Worm (Caenorhabditis elegans): ENCODE results near the gene sri-27.
A peak's percentile ranks its signal among the peaks of the same experiment; 100 is the strongest.

The sri-27 gene

DNA sequence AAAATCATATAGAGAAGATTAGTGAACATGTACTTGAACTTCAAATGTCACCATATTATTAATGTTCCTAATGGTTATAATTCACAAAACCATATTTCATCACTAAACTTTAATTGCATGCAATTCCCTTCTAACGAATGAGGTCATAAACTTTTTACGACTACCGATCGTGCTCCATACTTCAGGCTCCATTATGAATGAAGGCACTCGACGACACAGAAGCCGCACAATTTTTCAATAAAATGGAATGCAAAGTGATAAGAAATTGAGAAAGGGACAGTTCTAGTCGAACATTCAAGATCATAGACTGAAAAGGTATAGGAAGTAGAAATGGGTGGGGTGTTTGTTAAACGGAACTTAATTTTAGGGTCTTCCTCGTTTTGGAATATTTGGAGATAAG is 30.6 kb downstream of the sri-27 start:
- TF ChIP-seq daf-19 (GFP tag; conservative IDR thresholded peaks at IDR 0.05) (no peak), lsy-2 (tag; optimal IDR thresholded peaks at IDR 0.05) (no peak), daf-8 (GFP tag; IDR thresholded peaks at IDR 0.05) (no peak), unc-62 (GFP tag; optimal IDR thresholded peaks at IDR 0.05 in 1 of 2) (peak in 1 of 2 experiments; percentile 70), unc-62 (tag; optimal IDR thresholded peaks at IDR 0.05) (no peak), nhr-10 (tag; optimal IDR thresholded peaks at IDR 0.05) (no peak), nhr-48 (tag; optimal IDR thresholded peaks at IDR 0.05) (no peak), D1046.2 (GFP tag; IDR thresholded peaks at IDR 0.05) (no peak), php-3 (GFP tag; IDR thresholded peaks at IDR 0.05) (0 out of 2 replicates have a peak, but pooled peaks have one; percentile 13), pha-4 (GFP tag; IDR thresholded peaks at IDR 0.05) (no peak), pha-4 (tag; optimal IDR thresholded peaks at IDR 0.05) (no peak), fkh-10 (GFP tag; optimal IDR thresholded peaks at IDR 0.05) (no peak), mxl-3 (GFP tag; optimal IDR thresholded peaks at IDR 0.05) (no peak), pqm-1 (tag; optimal IDR thresholded peaks at IDR 0.05) (peak; percentile 55), aha-1 (tag) (no peak), cey-2 (tag; optimal IDR thresholded peaks at IDR 0.05; ENCODE audit: borderline replicate concordance, insufficient read depth) (no peak), F49E8.2 (tag; optimal IDR thresholded peaks at IDR 0.05; ENCODE audit: borderline replicate concordance) (no peak), hif-1 (tag; optimal IDR thresholded peaks at IDR 0.05) (no peak), arid-1 (GFP tag; conservative IDR thresholded peaks at IDR 0.05) (no peak), egl-43 (GFP tag; IDR thresholded peaks at IDR 0.05) (no peak), dmd-6 (GFP tag; IDR thresholded peaks at IDR 0.05) (peak; percentile 37; the same call in 1 of the 2 replicates), snpc-1.2 (GFP tag; IDR thresholded peaks at IDR 0.05) (no peak), lin-38 (GFP tag; IDR thresholded peaks at IDR 0.05) (no peak), lin-1 (GFP tag; IDR thresholded peaks at IDR 0.05) (no peak), ceh-20 (GFP tag; IDR thresholded peaks at IDR 0.05) (no peak), zip-11 (GFP tag; IDR thresholded peaks at IDR 0.05) (no peak), mes-2 (tag; optimal IDR thresholded peaks at IDR 0.05; ENCODE audit: poor library complexity, severe bottlenecking) (no peak)

DNA sequence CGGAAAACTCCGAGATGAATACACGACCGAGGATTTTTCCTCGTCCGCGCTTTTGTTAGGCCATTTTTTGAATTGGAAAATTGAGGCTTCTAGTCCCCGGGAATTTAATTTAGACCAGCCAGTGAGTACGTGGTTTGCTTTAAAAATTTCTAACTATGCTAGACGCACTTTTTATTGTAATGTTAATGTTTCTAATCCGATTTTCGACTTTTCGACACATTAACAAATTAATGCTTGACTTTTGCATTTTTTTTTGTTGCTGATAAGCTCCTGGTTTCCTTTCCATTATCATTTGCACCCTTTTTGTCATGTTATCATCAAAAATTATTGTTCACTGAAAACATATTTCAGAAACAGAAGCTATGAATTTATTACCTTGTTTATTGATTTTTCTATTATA is 31.4 kb downstream of the sri-27 start, which contains the start of gene clec-204:
TSS of gene clec-204 (plus strand) at position 301 of the 400 bp plus-strand sequence.
- TF ChIP-seq aha-1 (tag) (peak; percentile 23), nhr-11 (tag; optimal IDR thresholded peaks at IDR 0.05) (no peak), pqm-1 (tag; optimal IDR thresholded peaks at IDR 0.05) (peak; percentile 55)

DNA sequence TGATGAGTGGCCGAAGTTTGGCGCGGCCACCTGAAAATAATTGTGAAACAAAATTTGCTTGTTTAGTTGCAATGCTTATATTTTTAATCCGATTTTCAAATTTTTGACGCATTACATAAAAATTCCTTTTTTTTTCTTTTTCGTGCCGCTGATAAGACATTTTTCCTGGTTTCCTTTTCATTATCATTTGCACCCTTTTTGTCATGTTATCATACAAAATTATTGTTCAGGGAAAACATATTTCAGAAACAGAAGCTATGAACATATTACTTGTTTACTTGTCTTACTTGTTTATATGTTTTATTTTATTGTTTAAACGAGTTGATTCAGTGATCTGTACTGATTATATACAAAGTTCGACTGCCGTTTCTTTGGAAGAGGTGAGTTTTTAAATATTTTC is 35.2 kb downstream of the sri-27 start, which contains the start of gene clec-205:
TSS of gene clec-205 (plus strand) at position 212 of the 400 bp plus-strand sequence.
- TF ChIP-seq ceh-62 (tag; optimal IDR thresholded peaks at IDR 0.05), result no peak
- no peak for TF ChIP-seq fos-1 (tag; optimal IDR thresholded peaks at IDR 0.05)
- no peak for TF ChIP-seq php-3 (GFP tag; IDR thresholded peaks at IDR 0.05)
- TF ChIP-seq hlh-11 (tag; optimal IDR thresholded peaks at IDR 0.05), result no peak
- peak; percentile 36; the same call in 1 of the 2 replicates for TF ChIP-seq dmd-6 (GFP tag; IDR thresholded peaks at IDR 0.05)
- peak; percentile 1 for TF ChIP-seq nhr-77 (tag; optimal IDR thresholded peaks at IDR 0.05)
- TF ChIP-seq nhr-11 (tag; optimal IDR thresholded peaks at IDR 0.05), result no peak
- peak; percentile 53 for TF ChIP-seq pqm-1 (tag; optimal IDR thresholded peaks at IDR 0.05)
- peak; percentile 39 for TF ChIP-seq nhr-28 (tag; optimal IDR thresholded peaks at IDR 0.05)
- no peak for TF ChIP-seq lin-1 (GFP tag; IDR thresholded peaks at IDR 0.05)
- TF ChIP-seq gei-8 (GFP tag; optimal IDR thresholded peaks at IDR 0.05), result no peak
- TF ChIP-seq set-16 (GFP tag; IDR thresholded peaks at IDR 0.05), result no peak
- TF ChIP-seq madf-5 (GFP tag; IDR thresholded peaks at IDR 0.05), result no peak
- TF ChIP-seq daf-16 (GFP tag; optimal IDR thresholded peaks at IDR 0.05), result no peak
- peak; percentile 86 for TF ChIP-seq daf-16 (tag; optimal IDR thresholded peaks at IDR 0.05)

Measured in whole organism, L4 larva.